Worm (Caenorhabditis elegans) whole organism, midembryonic: ENCODE measurements around the gene T14G8.3.

ENCODE experiments used
- cog-1 ChIP-seq: sonication (generic microtip); optimal IDR thresholded peaks from 2 replicates; lab custom pipeline; 2016; ENCODE audit warnings: missing genetic modification characterization, missing compliant biosample characterization
- ref-1 ChIP-seq: fragments of 200-800 bp; sonication (Bioruptor generic); conservative IDR thresholded peaks from 2 replicates; pipeline ENCODE4 v1.3.6; 2022; ENCODE audit warnings: missing genetic modification reagents, missing genetic modification characterization, missing compliant biosample characterization
- tab-1 ChIP-seq: fragments of 200-800 bp; sonication (Bioruptor generic); IDR thresholded peaks from 2 replicates; pipeline ENCODE4 v1.3.6; 2022; ENCODE audit warnings: missing genetic modification characterization, missing compliant biosample characterization
- ztf-23 ChIP-seq: fragments of 200-800 bp; sonication (Bioruptor generic); IDR thresholded peaks from 2 replicates; pipeline ENCODE4 v1.3.6; 2022; ENCODE audit warnings: missing genetic modification reagents, missing genetic modification characterization, missing compliant biosample characterization

Gene T14G8.3

DNA sequence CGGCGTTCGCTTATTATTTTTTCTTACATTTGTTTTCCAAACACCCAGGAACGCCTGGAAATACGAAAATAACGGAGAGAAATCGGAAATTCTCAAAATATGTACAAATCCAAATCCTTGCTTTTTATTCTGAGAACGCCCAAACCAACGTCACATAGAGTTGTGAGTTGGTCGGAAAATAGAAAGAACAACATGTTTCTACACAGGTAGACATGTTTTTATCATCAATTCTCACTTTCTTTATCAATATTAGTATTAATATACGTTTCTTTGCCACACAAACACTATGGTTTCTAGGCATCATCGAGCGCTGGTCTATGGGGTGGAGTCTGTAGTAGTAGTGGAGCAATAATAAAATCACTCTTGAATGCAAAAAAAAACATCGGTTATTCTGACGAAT lies 57.4 kb downstream of the T14G8.3 start:
- no peak for TF ChIP-seq tab-1 (GFP tag; lab: Robert Waterston, UW)
- TF ChIP-seq ref-1 (GFP tag; lab: Robert Waterston, UW): no peak
- TF ChIP-seq cog-1 (tag; lab: Kevin White, UChicago): no peak
- TF ChIP-seq ztf-23: no peak
